Worm (Caenorhabditis elegans) whole organism, late embryonic: ENCODE data around the gene nhr-72.

Source experiments
- T23F11.4 ChIP-seq: fragments of 200-800 bp; sonication (Bioruptor generic); optimal IDR thresholded peaks from 2 replicates; lab custom pipeline; 2018; ENCODE audit warnings: mild to moderate bottlenecking, missing genetic modification characterization, missing compliant biosample characterization
- Y22D7AL.16 ChIP-seq: sonication (generic microtip); optimal IDR thresholded peaks from 2 replicates; lab custom pipeline; 2016; ENCODE audit warnings: missing genetic modification characterization, missing compliant biosample characterization
- ahr-1 ChIP-seq: sonication (generic microtip); optimal IDR thresholded peaks from 2 replicates; lab custom pipeline; 2016; ENCODE audit warnings: missing genetic modification characterization, missing compliant biosample characterization
- ceh-14 ChIP-seq: sonication (generic microtip); optimal IDR thresholded peaks from 2 replicates; lab custom pipeline; 2016; ENCODE audit warnings: missing genotype, missing genetic modification characterization, missing compliant biosample characterization
- ceh-18 ChIP-seq: sonication (generic microtip); optimal IDR thresholded peaks from 2 replicates; lab custom pipeline; 2016; ENCODE audit warnings: missing genetic modification characterization, missing compliant biosample characterization
- ceh-19 ChIP-seq: fragments of 200-800 bp; sonication (Bioruptor generic); optimal IDR thresholded peaks from 2 replicates; lab custom pipeline; 2018; ENCODE audit warnings: mild to moderate bottlenecking, missing genetic modification characterization, missing compliant biosample characterization
- ceh-34 ChIP-seq: sonication (generic microtip); optimal IDR thresholded peaks from 2 replicates; lab custom pipeline; 2016; ENCODE audit warnings: mild to moderate bottlenecking, missing genetic modification characterization, missing compliant biosample characterization
- ceh-45 ChIP-seq: fragments of 200-800 bp; sonication (Bioruptor generic); IDR thresholded peaks from 2 replicates; pipeline ENCODE4 v1.3.6; 2022; ENCODE audit warnings: missing genetic modification reagents, missing genetic modification characterization, missing compliant biosample characterization
- ceh-9 ChIP-seq: sonication (generic microtip); optimal IDR thresholded peaks from 2 replicates; lab custom pipeline; 2016; ENCODE audit warnings: mild to moderate bottlenecking, missing genetic modification characterization, inconsistent platforms, missing compliant biosample characterization
- che-1 ChIP-seq: sonication (generic microtip); optimal IDR thresholded peaks from 2 replicates; lab custom pipeline; 2016; ENCODE audit warnings: mild to moderate bottlenecking, missing genetic modification characterization, missing compliant biosample characterization
- dmd-4 ChIP-seq: sonication (generic microtip); optimal IDR thresholded peaks from 2 replicates; lab custom pipeline; 2016; ENCODE audit warnings: borderline replicate concordance, missing genetic modification characterization, missing compliant biosample characterization
- ets-4 ChIP-seq: sonication (generic microtip); optimal IDR thresholded peaks from 2 replicates; lab custom pipeline; 2016; ENCODE audit warnings: missing genetic modification characterization, missing compliant biosample characterization
- fax-1 ChIP-seq: sonication (generic microtip); optimal IDR thresholded peaks from 2 replicates; lab custom pipeline; 2016; ENCODE audit warnings: missing genotype, missing genetic modification characterization, missing compliant biosample characterization
- fkh-10 ChIP-seq: fragments of 150-350 bp; optimal IDR thresholded peaks from 2 replicates; lab custom pipeline; 2014; ENCODE audit warnings: missing biosample characterization, missing genetic modification reagents, missing genetic modification characterization
- fkh-6 ChIP-seq: sonication (generic microtip); optimal IDR thresholded peaks from 2 replicates; lab custom pipeline; 2016; ENCODE audit warnings: missing genetic modification characterization, missing compliant biosample characterization
- hlh-13 ChIP-seq: fragments of 200-800 bp; sonication (Bioruptor generic); optimal IDR thresholded peaks from 2 replicates; lab custom pipeline; 2018; ENCODE audit warnings: mild to moderate bottlenecking, missing genetic modification characterization, missing compliant biosample characterization
- hlh-30 ChIP-seq: sonication (generic microtip); optimal IDR thresholded peaks from 2 replicates; lab custom pipeline; 2017; ENCODE audit warnings: antibody characterized with exemption, missing genetic modification characterization, missing compliant biosample characterization; ENCODE audit not compliant: insufficient read depth
- hlh-8 ChIP-seq: sonication (generic microtip); optimal IDR thresholded peaks from 2 replicates; lab custom pipeline; 2016; ENCODE audit warnings: missing genotype, missing genetic modification characterization, missing compliant biosample characterization
- lin-11 ChIP-seq: fragments of 200-800 bp; sonication (Bioruptor generic); optimal IDR thresholded peaks from 2 replicates; lab custom pipeline; 2018; ENCODE audit warnings: mild to moderate bottlenecking, missing genetic modification characterization, missing compliant biosample characterization
- madf-2 ChIP-seq: sonication (generic microtip); optimal IDR thresholded peaks from 2 replicates; lab custom pipeline; 2017; ENCODE audit warnings: missing genetic modification characterization, missing compliant biosample characterization
- mec-3 ChIP-seq: sonication (generic microtip); optimal IDR thresholded peaks from 2 replicates; lab custom pipeline; 2016; ENCODE audit warnings: borderline replicate concordance, missing genetic modification characterization, missing compliant biosample characterization
- nhr-11 ChIP-seq: fragments of 150-350 bp; optimal IDR thresholded peaks from 2 replicates; lab custom pipeline; 2014; ENCODE audit warnings: missing biosample characterization, missing genetic modification characterization
- nhr-232 ChIP-seq: sonication (generic microtip); optimal IDR thresholded peaks from 2 replicates; lab custom pipeline; 2016; ENCODE audit warnings: missing genetic modification characterization, missing compliant biosample characterization
- npax-4 ChIP-seq: sonication (generic microtip); optimal IDR thresholded peaks from 2 replicates; lab custom pipeline; 2016; ENCODE audit warnings: missing genetic modification characterization, missing compliant biosample characterization
- odd-2 ChIP-seq: sonication (generic microtip); optimal IDR thresholded peaks from 2 replicates; lab custom pipeline; 2017; ENCODE audit warnings: antibody characterized with exemption, mild to moderate bottlenecking, missing genetic modification characterization, missing compliant biosample characterization
- pag-3 ChIP-seq: sonication (generic microtip); optimal IDR thresholded peaks from 2 replicates; lab custom pipeline; 2016; ENCODE audit warnings: missing compliant biosample characterization, missing genetic modification characterization, borderline replicate concordance
- pat-9 ChIP-seq: fragments of 200-800 bp; sonication (Bioruptor generic); optimal IDR thresholded peaks from 2 replicates; lab custom pipeline; 2018; ENCODE audit warnings: mild to moderate bottlenecking, missing genetic modification characterization, moderate library complexity, missing compliant biosample characterization
- pha-4 ChIP-seq: fragments of 150-350 bp; optimal IDR thresholded peaks from 2 replicates; lab custom pipeline; 2018; ENCODE audit warnings: missing biosample characterization, missing genetic modification reagents, missing genetic modification characterization
- pqm-1 ChIP-seq: sonication (generic microtip); optimal IDR thresholded peaks from 2 replicates; lab custom pipeline; 2016; ENCODE audit warnings: missing genetic modification characterization, missing compliant biosample characterization
- ref-2 ChIP-seq: sonication (generic microtip); optimal IDR thresholded peaks from 2 replicates; lab custom pipeline; 2016; ENCODE audit warnings: missing genetic modification characterization, missing compliant biosample characterization
- rnt-1 ChIP-seq: sonication (generic microtip); optimal IDR thresholded peaks from 2 replicates; lab custom pipeline; 2016; ENCODE audit warnings: missing genetic modification characterization, missing compliant biosample characterization
- sdc-2 ChIP-seq: sonication (generic microtip); optimal IDR thresholded peaks from 2 replicates; lab custom pipeline; 2016; ENCODE audit warnings: missing genotype, missing genetic modification characterization, missing compliant biosample characterization
- sox-2 ChIP-seq: fragments of 200-800 bp; sonication (Bioruptor generic); IDR thresholded peaks from 2 replicates; pipeline ENCODE4 v1.3.6; 2022; ENCODE audit warnings: missing genetic modification reagents, missing genetic modification characterization, missing compliant biosample characterization
- sox-4 ChIP-seq: sonication (generic microtip); optimal IDR thresholded peaks from 2 replicates; lab custom pipeline; 2017; ENCODE audit warnings: mild to moderate bottlenecking, missing genetic modification characterization, inconsistent platforms, missing compliant biosample characterization
- tbx-7 ChIP-seq: sonication (generic microtip); optimal IDR thresholded peaks from 2 replicates; lab custom pipeline; 2016; ENCODE audit warnings: missing genotype, missing genetic modification characterization, missing compliant biosample characterization
- ttx-3 ChIP-seq: sonication (generic microtip); optimal IDR thresholded peaks from 2 replicates; lab custom pipeline; 2016; ENCODE audit warnings: missing genetic modification reagents, missing genetic modification characterization, missing compliant biosample characterization
- unc-3 ChIP-seq, 2 experiments: fragments of 200-800 bp in 1 of 2; sonication (Bioruptor generic) in 1 of 2; sonication (generic microtip) in 1 of 2; conservative IDR thresholded peaks in 1 of 2; optimal IDR thresholded peaks in 1 of 2; 2 replicates each; pipeline versions ENCODE4 v1.3.6 to Lab custom; 2016 to 2022; ENCODE audit warnings: missing compliant biosample characterization in 2 of 2, missing genetic modification characterization in 2 of 2, missing genetic modification reagents in 1 of 2
- unc-42 ChIP-seq: sonication (generic microtip); optimal IDR thresholded peaks from 2 replicates; lab custom pipeline; 2016; ENCODE audit warnings: missing genotype, missing genetic modification characterization, missing compliant biosample characterization
- ztf-16 ChIP-seq: sonication (generic microtip); optimal IDR thresholded peaks from 2 replicates; lab custom pipeline; 2017; ENCODE audit warnings: missing genetic modification characterization, missing compliant biosample characterization

The nhr-72 gene

ce11 chrII:3894755-3895154, 44.2 kb upstream of the nhr-72 start, which contains the start of gene F53C3.7:
F53C3.7 (plus strand) TSS chrII:3895055.
- no peak for TF ChIP-seq Y22D7AL.16 (tag; lab: Kevin White, UChicago)
- TF ChIP-seq pha-4 (tag; lab: Kevin White, UChicago), result no peak
- TF ChIP-seq odd-2 (tag; lab: Kevin White, UChicago), result no peak
- no peak for TF ChIP-seq ztf-16 (tag; lab: Kevin White, UChicago)
- no peak for TF ChIP-seq hlh-13 (GFP tag; lab: Kevin White, UChicago)
- TF ChIP-seq dmd-4 (tag; lab: Kevin White, UChicago), result no peak
- TF ChIP-seq pat-9 (tag; lab: Kevin White, UChicago), result no peak
- TF ChIP-seq T23F11.4 (GFP tag; lab: Kevin White, UChicago), result no peak
- TF ChIP-seq, all 69 proteins: peak for 0

DNA sequence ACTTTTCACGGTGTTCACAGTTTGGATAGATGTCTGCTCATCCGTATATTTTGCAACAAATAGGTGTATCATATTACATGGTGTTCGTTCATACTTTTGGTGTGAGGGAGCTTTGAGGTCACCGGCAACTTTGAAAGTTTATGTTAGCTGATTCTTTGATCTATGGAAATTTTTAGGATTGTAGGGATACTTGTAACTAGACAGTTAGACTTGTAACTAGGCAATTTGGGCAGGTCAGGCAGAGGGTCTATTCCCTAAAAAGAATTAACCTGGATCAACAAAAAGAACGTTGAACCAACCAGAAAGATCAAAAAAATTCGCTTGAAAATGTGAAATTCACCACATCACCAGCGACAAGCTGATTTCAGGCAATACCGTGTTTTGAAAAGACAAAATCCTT, 43.4 kb upstream of the nhr-72 start:
- TF ChIP-seq ttx-3 (tag; lab: Kevin White, UChicago) (no peak), ahr-1 (tag; lab: Kevin White, UChicago) (no peak), pag-3 (tag; lab: Kevin White, UChicago) (no peak), pqm-1 (tag; lab: Kevin White, UChicago) (no peak), dmd-4 (tag; lab: Kevin White, UChicago) (no peak), che-1 (tag; lab: Kevin White, UChicago) (no peak), fax-1 (tag; lab: Kevin White, UChicago) (no peak), hlh-8 (tag; lab: Kevin White, UChicago) (no peak), unc-42 (tag; lab: Kevin White, UChicago) (no peak), ets-4 (tag; lab: Kevin White, UChicago) (no peak), nhr-232 (tag; lab: Kevin White, UChicago) (no peak), ceh-45 (GFP tag; lab: Robert Waterston, UW) (no peak)

DNA sequence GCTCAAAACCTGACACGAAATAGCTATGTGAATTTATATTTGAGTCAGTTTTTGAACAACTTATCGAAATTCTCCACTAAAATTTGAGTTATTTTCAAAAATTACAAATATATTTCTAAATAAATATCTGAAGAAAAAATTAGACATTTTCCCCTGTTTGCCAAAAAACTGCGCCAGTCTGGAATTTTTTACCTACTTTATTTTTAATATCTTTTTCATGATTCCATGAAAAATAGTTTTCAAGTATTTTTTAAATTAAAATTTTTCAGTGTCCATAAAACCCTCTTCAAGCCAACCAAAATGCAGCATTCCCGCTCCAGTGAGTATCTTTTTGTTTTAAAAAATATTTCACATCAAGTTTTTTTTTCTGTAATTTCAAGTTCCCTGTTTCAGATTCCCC, 40.6 kb upstream of the nhr-72 start, which contains the start of gene F53C3.8:
Gene F53C3.8 (plus strand): TSS at position 301 of the 400 bp plus-strand sequence.
- TF ChIP-seq ceh-19 (GFP tag; lab: Kevin White, UChicago) (no peak), ceh-14 (tag; lab: Kevin White, UChicago) (no peak), sox-4 (tag; lab: Kevin White, UChicago) (no peak), nhr-232 (tag; lab: Kevin White, UChicago) (no peak), ceh-34 (tag; lab: Kevin White, UChicago) (no peak)

ce11 chrII:3879945-3880344, 29.4 kb upstream of the nhr-72 start, which contains the start of gene nhr-166:
nhr-166 (plus strand) TSS chrII:3880245.
- TF ChIP-seq ets-4 (tag; lab: Kevin White, UChicago), result no peak
- TF ChIP-seq lin-11, result no peak
- TF ChIP-seq ztf-16 (tag; lab: Kevin White, UChicago), result no peak
- no peak for TF ChIP-seq madf-2
- TF ChIP-seq ref-2 (tag; lab: Kevin White, UChicago), result no peak
- TF ChIP-seq sdc-2 (tag; lab: Kevin White, UChicago), result no peak
- TF ChIP-seq fkh-10 (GFP tag; lab: Kevin White, UChicago), result no peak
- TF ChIP-seq sox-2 (GFP tag; lab: Robert Waterston, UW), result no peak
- TF ChIP-seq pqm-1 (tag; lab: Kevin White, UChicago), result no peak
- no peak for TF ChIP-seq ceh-9

- TF ChIP-seq fkh-6 (tag; lab: Kevin White, UChicago) (no peak), unc-3 (GFP tag; conservative IDR thresholded peaks at IDR 0.05; lab: Robert Waterston, UW) (no peak), unc-3 (tag; optimal IDR thresholded peaks at IDR 0.05; lab: Kevin White, UChicago) (no peak), ahr-1 (tag; lab: Kevin White, UChicago) (no peak), madf-2 (no peak), rnt-1 (no peak), hlh-13 (GFP tag; lab: Kevin White, UChicago) (no peak), pha-4 (tag; lab: Kevin White, UChicago) (no peak), npax-4 (no peak), mec-3 (tag; lab: Kevin White, UChicago) (no peak), ceh-19 (GFP tag; lab: Kevin White, UChicago) (no peak), hlh-30 (tag; lab: Kevin White, UChicago) (no peak), pat-9 (tag; lab: Kevin White, UChicago) (no peak), nhr-11 (tag; lab: Kevin White, UChicago) (no peak), tbx-7 (tag; lab: Kevin White, UChicago) (no peak), ceh-18 (no peak)
These were observed 27.8 kb upstream of the nhr-72 start, which contains the start of gene srh-250 for ce11 chrII:3878330-3878729. srh-250 (plus strand) TSS chrII:3878630.
